Fruit fly (Drosophila melanogaster) whole organism, pupa: ENCODE data around the gene BBS1.

Experiments used
- CG13204 ChIP-seq: fragments of 200-800 bp; sonication (Bioruptor generic); optimal IDR thresholded peaks from 2 replicates; lab custom pipeline; 2018; ENCODE audit warnings: missing biosample characterization, mild to moderate bottlenecking, missing genetic modification characterization, moderate library complexity
- CG14655 ChIP-seq: fragments of 200-800 bp; sonication (Bioruptor generic); optimal IDR thresholded peaks from 3 replicates; lab custom pipeline; 2017; ENCODE audit warnings: mild to moderate bottlenecking, missing biosample characterization, missing genetic modification reagents, missing genetic modification characterization
- CG15710 ChIP-seq: fragments of 200-800 bp; sonication (Bioruptor generic); optimal IDR thresholded peaks from 2 replicates; lab custom pipeline; 2018; ENCODE audit warnings: missing biosample characterization, mild to moderate bottlenecking, missing genetic modification characterization, moderate library complexity
- CG17806 ChIP-seq: fragments of 200-800 bp; sonication (Bioruptor generic); optimal IDR thresholded peaks from 2 replicates; lab custom pipeline; 2018; ENCODE audit warnings: missing biosample characterization, mild to moderate bottlenecking, missing genetic modification characterization, moderate library complexity
- CG8159 ChIP-seq: fragments of 200-800 bp; sonication (Bioruptor generic); optimal IDR thresholded peaks from 3 replicates; lab custom pipeline; 2018; ENCODE audit warnings: missing biosample characterization, mild to moderate bottlenecking, missing genetic modification characterization, moderate library complexity
- CG8301 ChIP-seq: fragments of 200-800 bp; sonication (Bioruptor generic); optimal IDR thresholded peaks from 2 replicates; lab custom pipeline; 2018; ENCODE audit warnings: missing biosample characterization, mild to moderate bottlenecking, missing genetic modification characterization
- CG9948 ChIP-seq: fragments of 200-800 bp; sonication (Bioruptor generic); optimal IDR thresholded peaks from 2 replicates; lab custom pipeline; 2018; ENCODE audit warnings: missing biosample characterization, mild to moderate bottlenecking, missing genetic modification characterization, moderate library complexity
- D1 ChIP-seq: fragments of 200-800 bp; sonication (Bioruptor generic); optimal IDR thresholded peaks from 2 replicates; lab custom pipeline; 2018; ENCODE audit warnings: missing biosample characterization, mild to moderate bottlenecking, missing genetic modification characterization, moderate library complexity
- EcR ChIP-seq: fragments of 200-800 bp; sonication (Bioruptor generic); optimal IDR thresholded peaks from 3 replicates; lab custom pipeline; 2019; ENCODE audit warnings: missing biosample characterization, missing genetic modification characterization, mild to moderate bottlenecking, moderate library complexity, missing genetic modification reagents
- Pif1A ChIP-seq: fragments of 200-800 bp; sonication (Bioruptor generic); optimal IDR thresholded peaks from 3 replicates; lab custom pipeline; 2016; ENCODE audit warnings: missing biosample characterization, missing genetic modification characterization
- Pif1B ChIP-seq: fragments of 200-800 bp; sonication (Bioruptor generic); optimal IDR thresholded peaks from 3 replicates; lab custom pipeline; 2016; ENCODE audit warnings: missing biosample characterization, missing genetic modification characterization
- fd96Ca ChIP-seq: fragments of 200-800 bp; sonication (Bioruptor generic); IDR thresholded peaks from 3 replicates; pipeline ENCODE4 v1.3.6; 2022; ENCODE audit warnings: missing biosample characterization, missing genetic modification characterization
- gl ChIP-seq: fragments of 200-800 bp; sonication (Bioruptor generic); optimal IDR thresholded peaks from 2 replicates; lab custom pipeline; 2018; ENCODE audit warnings: missing biosample characterization, mild to moderate bottlenecking, missing genetic modification characterization
- rn ChIP-seq: fragments of 200-800 bp; sonication (Bioruptor generic); IDR thresholded peaks from 2 replicates; pipeline ENCODE4 v1.3.6; 2022; ENCODE audit warnings: missing biosample characterization, missing genetic modification characterization

- TF ChIP-seq EcR (GFP tag; lab: Kevin White, UChicago) (no peak), gl (tag; lab: Kevin White, UChicago) (no peak), CG15710 (tag; lab: Kevin White, UChicago) (no peak), CG17806 (no peak), rn (GFP tag; lab: Robert Waterston, UW) (no peak), D1 (tag; lab: Kevin White, UChicago) (no peak), CG13204 (GFP tag; lab: Kevin White, UChicago) (no peak), CG8301 (no peak), Pif1A (GFP tag; lab: Kevin White, UChicago) (no peak), CG9948 (no peak), Pif1B (no peak), CG8159 (tag; lab: Kevin White, UChicago) (no peak), fd96Ca (GFP tag; lab: Robert Waterston, UW) (no peak), CG14655 (GFP tag; lab: Kevin White, UChicago) (no peak)
Observed at dm6 chr3L:7115944-7116343, 9.8 kb upstream of the BBS1 start.
